Worm (Caenorhabditis elegans) whole organism, mixed stage, embryonic: ENCODE results near the gene clec-260.
A peak's percentile ranks its signal among the peaks of the same experiment; 100 is the strongest.

Source experiments
- M03D4.4 ChIP-seq: sonication (generic microtip); optimal IDR thresholded peaks from 2 replicates; lab custom pipeline; 2017; ENCODE audit warnings: mild to moderate bottlenecking, missing genetic modification characterization, missing compliant biosample characterization
- ceh-39 ChIP-seq: fragments of 150-350 bp; optimal IDR thresholded peaks from 2 replicates; lab custom pipeline; 2014; ENCODE audit warnings: missing biosample characterization, missing genetic modification characterization
- ceh-43 ChIP-seq: fragments of 200-800 bp; sonication (Bioruptor generic); optimal IDR thresholded peaks from 2 replicates; lab custom pipeline; 2018; ENCODE audit warnings: mild to moderate bottlenecking, missing genetic modification characterization, moderate library complexity, missing compliant biosample characterization
- ceh-83 ChIP-seq: fragments of 200-800 bp; sonication (Bioruptor generic); optimal IDR thresholded peaks from 2 replicates; lab custom pipeline; 2018; ENCODE audit warnings: mild to moderate bottlenecking, missing genetic modification characterization, missing compliant biosample characterization
- ces-1 ChIP-seq: fragments of 150-350 bp; optimal IDR thresholded peaks from 2 replicates; lab custom pipeline; 2014; ENCODE audit warnings: missing biosample characterization, missing genetic modification reagents, missing genetic modification characterization
- cnd-1 ChIP-seq: fragments of 200-800 bp; sonication (Bioruptor generic); optimal IDR thresholded peaks from 2 replicates; lab custom pipeline; 2018; ENCODE audit warnings: mild to moderate bottlenecking, missing genetic modification characterization, missing compliant biosample characterization
- drap-1 ChIP-seq: fragments of 200-800 bp; sonication (Bioruptor generic); optimal IDR thresholded peaks from 3 replicates; lab custom pipeline; 2018; ENCODE audit warnings: mild to moderate bottlenecking, missing genetic modification characterization, missing compliant biosample characterization
- elt-1 ChIP-seq: sonication (generic microtip); optimal IDR thresholded peaks from 2 replicates; lab custom pipeline; 2017; ENCODE audit warnings: missing genetic modification characterization, mild to moderate bottlenecking, missing compliant biosample characterization, antibody characterized with exemption, moderate library complexity, borderline replicate concordance; ENCODE audit not compliant: insufficient read depth
- flh-1 ChIP-seq: fragments of 200-800 bp; sonication (Bioruptor generic); optimal IDR thresholded peaks from 2 replicates; lab custom pipeline; 2018; ENCODE audit warnings: mild to moderate bottlenecking, missing genetic modification characterization, moderate library complexity, missing compliant biosample characterization
- ham-2 ChIP-seq: fragments of 200-800 bp; sonication (Bioruptor generic); optimal IDR thresholded peaks from 2 replicates; lab custom pipeline; 2018; ENCODE audit warnings: mild to moderate bottlenecking, missing genetic modification characterization, missing compliant biosample characterization
- hlh-1 ChIP-seq: fragments of 150-350 bp; optimal IDR thresholded peaks from 2 replicates; lab custom pipeline; 2014; ENCODE audit warnings: missing biosample characterization, missing genetic modification reagents, missing genetic modification characterization
- lin-13 ChIP-seq: fragments of 150-350 bp; optimal IDR thresholded peaks from 2 replicates; lab custom pipeline; 2014; ENCODE audit warnings: missing biosample characterization, missing genetic modification characterization
- lsy-2 ChIP-seq: fragments of 150-350 bp; optimal IDR thresholded peaks from 2 replicates; lab custom pipeline; 2014; ENCODE audit warnings: missing biosample characterization, missing genetic modification characterization
- mep-1 ChIP-seq: fragments of 150-350 bp; optimal IDR thresholded peaks from 2 replicates; lab custom pipeline; 2017; ENCODE audit warnings: missing biosample characterization, missing genetic modification reagents, missing genetic modification characterization, inconsistent platforms
- mls-2 ChIP-seq: sonication (generic microtip); optimal IDR thresholded peaks from 2 replicates; lab custom pipeline; 2016; ENCODE audit warnings: mild to moderate bottlenecking, missing genetic modification characterization, moderate library complexity, missing compliant biosample characterization
- nhr-12 ChIP-seq: fragments of 150-350 bp; optimal IDR thresholded peaks from 2 replicates; lab custom pipeline; 2014; ENCODE audit warnings: missing biosample characterization, missing genetic modification characterization
- nhr-237 ChIP-seq: fragments of 150-350 bp; optimal IDR thresholded peaks from 2 replicates; lab custom pipeline; 2014; ENCODE audit warnings: missing biosample characterization, missing genetic modification characterization
- nhr-76 ChIP-seq: sonication (generic microtip); optimal IDR thresholded peaks from 2 replicates; lab custom pipeline; 2017; ENCODE audit warnings: missing biosample characterization, missing genetic modification characterization
- snpc-4 ChIP-seq: fragments of 150-350 bp; optimal IDR thresholded peaks from 2 replicates; lab custom pipeline; 2014; ENCODE audit warnings: missing biosample characterization, missing genetic modification characterization
- sptf-1 ChIP-seq: sonication (generic microtip); optimal IDR thresholded peaks from 2 replicates; lab custom pipeline; 2017; ENCODE audit warnings: mild to moderate bottlenecking, missing genetic modification characterization, moderate library complexity, missing compliant biosample characterization
- tbx-8 ChIP-seq: fragments of 200-800 bp; sonication (Bioruptor generic); optimal IDR thresholded peaks from 2 replicates; lab custom pipeline; 2018; ENCODE audit warnings: mild to moderate bottlenecking, missing genetic modification characterization, moderate library complexity, missing compliant biosample characterization
- unc-120 ChIP-seq: sonication (generic microtip); optimal IDR thresholded peaks from 2 replicates; lab custom pipeline; 2017; ENCODE audit warnings: missing genetic modification characterization, missing compliant biosample characterization; ENCODE audit not compliant: poor library complexity, severe bottlenecking
- zip-8 ChIP-seq: fragments of 150-350 bp; optimal IDR thresholded peaks from 2 replicates; lab custom pipeline; 2014; ENCODE audit warnings: missing biosample characterization, missing genetic modification characterization
- ztf-11 ChIP-seq: fragments of 150-350 bp; optimal IDR thresholded peaks from 2 replicates; lab custom pipeline; 2014; ENCODE audit warnings: missing biosample characterization, missing genetic modification characterization

The clec-260 gene

ce11 chrV:19981832-19982462, 4.2 kb downstream of the clec-260 start, which contains the start of gene Y60A3A.24:
Gene Y60A3A.24 (minus strand): TSS chrV:19981882.
- TF ChIP-seq cnd-1 (tag; lab: Kevin White, UChicago) (no peak), tbx-8 (no peak), ces-1 (GFP tag; lab: Kevin White, UChicago) (no peak), snpc-4 (tag; lab: Kevin White, UChicago) (no peak), nhr-237 (tag; lab: Kevin White, UChicago) (no peak)
- TF ChIP-seq, all 35 proteins: peak for 0

- TF ChIP-seq ceh-39 (tag; lab: Kevin White, UChicago) (no peak), nhr-12 (no peak), sptf-1 (tag; lab: Kevin White, UChicago) (no peak), zip-8 (tag; lab: Kevin White, UChicago) (no peak), nhr-76 (tag; lab: Kevin White, UChicago) (no peak), ztf-11 (tag; lab: Kevin White, UChicago) (no peak), hlh-1 (tag; lab: Kevin White, UChicago) (no peak), ham-2 (no peak), ceh-83 (GFP tag; lab: Kevin White, UChicago) (no peak), mep-1 (tag; lab: Kevin White, UChicago) (no peak), ceh-43 (GFP tag; lab: Kevin White, UChicago) (no peak), lin-13 (tag; lab: Kevin White, UChicago) (no peak)
- TF ChIP-seq, all 35 proteins: peak for 0
Measured at ce11 chrV:19978220-19978619, 7.9 kb downstream of the clec-260 start, which contains the start of gene srh-183. Gene srh-183 (minus strand): TSS chrV:19978320.

DNA sequence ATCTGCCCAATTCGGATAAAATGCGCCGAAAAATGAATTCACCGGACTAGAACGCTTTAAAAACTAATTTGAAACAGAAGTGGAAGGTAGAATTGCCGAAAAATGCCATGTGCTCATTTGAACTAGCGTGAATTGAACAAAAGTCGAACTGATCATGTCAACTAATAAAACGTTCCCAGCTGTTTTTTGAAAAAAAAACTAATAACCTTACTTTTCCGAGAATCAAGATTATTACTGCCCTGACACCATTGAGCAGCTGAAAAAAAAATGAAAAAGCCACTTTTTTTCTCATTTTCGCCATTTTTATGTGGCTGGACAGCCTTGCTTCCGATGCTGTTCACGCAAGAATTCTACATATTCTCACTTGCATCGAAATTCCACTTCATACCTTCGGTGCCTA, 13.1 kb downstream of the clec-260 start, which contains the start of gene srh-173:
Gene srh-173, plus strand, starts transcription at position 301 of the 400 bp plus-strand sequence.
- TF ChIP-seq M03D4.4 (tag; lab: Kevin White, UChicago) = no peak
- TF ChIP-seq mep-1 (tag; lab: Kevin White, UChicago) = no peak
- no peak for TF ChIP-seq ces-1 (GFP tag; lab: Kevin White, UChicago)
- TF ChIP-seq zip-8 (tag; lab: Kevin White, UChicago) = no peak
- no peak for TF ChIP-seq cnd-1 (tag; lab: Kevin White, UChicago)
- no peak for TF ChIP-seq nhr-237 (tag; lab: Kevin White, UChicago)
- no peak for TF ChIP-seq mls-2
- no peak for TF ChIP-seq lin-13 (tag; lab: Kevin White, UChicago)
- TF ChIP-seq, all 35 proteins: peak for 0

DNA sequence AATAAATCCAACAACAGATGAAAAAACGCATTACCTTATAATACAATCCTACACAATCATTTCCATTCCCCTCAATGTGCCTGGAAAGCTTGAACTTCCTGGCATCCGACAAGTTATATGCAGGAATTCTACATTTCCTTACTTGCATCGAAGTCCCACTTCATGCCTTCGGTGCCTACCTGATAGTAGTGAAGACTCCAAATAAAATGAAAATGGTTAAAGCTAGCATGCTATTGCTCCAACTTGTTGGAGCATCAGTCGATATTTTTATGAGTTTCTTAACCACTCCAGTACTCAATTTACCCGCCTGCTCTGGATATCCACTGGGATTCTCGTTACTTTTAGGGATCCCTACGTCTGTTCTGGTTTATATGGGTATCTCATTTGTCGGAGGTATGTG, 20.5 kb downstream of the clec-260 start, which contains the start of gene srh-171:
Gene srh-171, plus strand, starts transcription at position 75 of the 400 bp plus-strand sequence.
- TF ChIP-seq ceh-83 (GFP tag; lab: Kevin White, UChicago) (peak; percentile 19), lsy-2 (tag; lab: Kevin White, UChicago) (no peak), drap-1 (GFP tag; lab: Kevin White, UChicago) (peak; percentile 20)
- TF ChIP-seq, all 35 proteins: peak for 2

DNA sequence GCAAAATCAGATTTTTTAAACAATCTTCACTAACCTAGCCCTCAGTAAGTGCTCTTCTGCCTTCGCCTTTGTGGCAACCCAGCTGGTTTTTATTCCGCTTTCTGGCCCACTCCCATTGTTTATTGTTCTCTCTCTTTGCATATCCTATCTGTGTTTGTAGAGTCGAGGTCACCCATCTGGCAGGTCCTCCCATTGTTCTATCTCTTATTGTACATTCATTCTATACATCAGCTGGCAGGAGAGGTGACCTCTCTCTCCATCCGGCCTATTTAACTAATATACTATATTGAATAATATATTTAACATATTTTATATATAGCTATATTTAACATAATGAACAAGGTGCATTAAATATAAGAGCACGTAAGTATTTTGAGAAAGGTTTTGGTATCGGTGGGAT, 24.1 kb downstream of the clec-260 start:
- no peak for TF ChIP-seq elt-1
- no peak for TF ChIP-seq flh-1 (GFP tag; lab: Kevin White, UChicago)
- TF ChIP-seq ces-1 (GFP tag; lab: Kevin White, UChicago) = peak; percentile 44
- TF ChIP-seq, all 35 proteins: peak for 1

DNA sequence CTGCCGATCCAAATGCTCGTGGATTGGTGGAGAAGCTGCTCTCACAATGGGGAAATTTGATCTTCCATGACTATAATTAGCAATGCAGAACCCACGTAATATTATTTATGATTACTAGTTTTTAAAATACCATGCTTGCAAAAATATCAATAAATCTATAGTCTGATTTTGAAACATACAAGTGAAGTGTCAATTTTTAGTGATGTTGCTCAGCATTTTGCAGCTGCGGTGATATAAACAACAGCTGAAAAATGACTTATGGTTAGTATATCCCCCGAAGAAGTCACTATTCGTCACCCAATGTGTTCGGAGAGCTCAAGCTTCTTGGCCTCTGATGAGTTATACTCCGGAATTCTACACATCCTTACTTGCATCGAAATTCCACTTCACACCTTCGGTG, 27.4 kb downstream of the clec-260 start, which contains the start of gene srh-172:
Gene srh-172, plus strand, starts transcription at position 301 of the 400 bp plus-strand sequence.
- no peak for TF ChIP-seq lin-13 (tag; lab: Kevin White, UChicago)
- TF ChIP-seq unc-120 = no peak

DNA sequence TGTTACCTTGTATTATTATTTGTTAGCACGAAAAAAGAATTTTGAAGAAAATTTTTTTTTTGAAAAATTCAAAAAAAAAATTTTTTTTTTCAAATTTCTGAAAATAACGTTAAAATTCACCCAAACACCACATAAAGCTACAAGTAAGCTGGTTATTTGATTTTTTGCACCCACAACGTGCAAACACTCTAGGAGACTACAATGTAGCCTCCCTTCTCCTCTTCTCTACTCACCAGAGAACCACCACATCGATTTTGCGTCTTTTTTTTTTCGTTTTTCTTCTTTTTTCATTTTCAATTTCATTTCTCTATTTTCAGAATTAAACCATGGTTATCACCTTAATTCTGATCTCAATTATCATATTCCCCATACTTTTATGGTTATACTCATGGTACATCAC, 30.9 kb downstream of the clec-260 start, which contains the start of gene abhd-3.1:
Gene abhd-3.1, plus strand, starts transcription at position 318 of the 400 bp plus-strand sequence.
- TF ChIP-seq ham-2 (no peak), lsy-2 (tag; lab: Kevin White, UChicago) (no peak), ces-1 (GFP tag; lab: Kevin White, UChicago) (peak; percentile 0)
